Fruit fly (Drosophila melanogaster) whole organism, wandering third instar larva: ENCODE results near the gene Gr77a.

Experiments used
- Abd-B ChIP-seq: fragments of >200 bp; optimal IDR thresholded peaks from 2 replicates; lab custom pipeline; 2017; ENCODE audit warnings: missing biosample characterization, missing genetic modification characterization
- CG32264 ChIP-seq: fragments of 200-800 bp; sonication (Bioruptor generic); optimal IDR thresholded peaks from 2 replicates; lab custom pipeline; 2016; ENCODE audit warnings: missing biosample characterization, missing genetic modification characterization
- CG9705 ChIP-seq: fragments of 200-800 bp; sonication (Bioruptor generic); optimal IDR thresholded peaks from 2 replicates; lab custom pipeline; 2018; ENCODE audit warnings: missing biosample characterization, mild to moderate bottlenecking, missing genetic modification characterization
- CrebA ChIP-seq: fragments of 200-800 bp; sonication (Bioruptor generic); optimal IDR thresholded peaks from 2 replicates; lab custom pipeline; 2016; ENCODE audit warnings: missing biosample characterization, mild to moderate bottlenecking, missing genetic modification characterization, borderline replicate concordance
- Dif ChIP-seq: fragments of 200-275, 200-300 bp; sonication (Bioruptor generic); optimal IDR thresholded peaks from 2 replicates; lab custom pipeline; 2018; ENCODE audit warnings: missing biosample characterization, missing genetic modification characterization; ENCODE audit not compliant: partially characterized antibody
- GATAd ChIP-seq: sonication (Bioruptor generic); optimal IDR thresholded peaks from 2 replicates; lab custom pipeline; 2016; ENCODE audit warnings: missing biosample characterization, missing genetic modification characterization
- HLH106 ChIP-seq: fragments of 200-800 bp; optimal IDR thresholded peaks from 3 replicates; lab custom pipeline; 2019; ENCODE audit warnings: missing biosample characterization, mild to moderate bottlenecking, missing genetic modification characterization, moderate library complexity
- Hnf4 ChIP-seq: fragments of 200-800 bp; sonication (Bioruptor generic); optimal IDR thresholded peaks from 2 replicates; lab custom pipeline; 2016; ENCODE audit warnings: missing biosample characterization, mild to moderate bottlenecking, missing genetic modification characterization
- Hr83 ChIP-seq: fragments of 200-300 bp; sonication (Bioruptor generic); optimal IDR thresholded peaks from 2 replicates; lab custom pipeline; 2016; ENCODE audit warnings: missing biosample characterization, mild to moderate bottlenecking, missing genetic modification characterization, moderate library complexity; ENCODE audit not compliant: poor library complexity, severe bottlenecking
- Jra ChIP-seq: sonication (Bioruptor generic); optimal IDR thresholded peaks from 2 replicates; lab custom pipeline; 2016; ENCODE audit warnings: missing biosample characterization, missing genetic modification characterization
- Mio ChIP-seq: sonication (Bioruptor generic); optimal IDR thresholded peaks from 2 replicates; lab custom pipeline; 2016; ENCODE audit warnings: missing biosample characterization, missing genetic modification characterization
- N ChIP-seq: fragments of >200 bp; optimal IDR thresholded peaks from 2 replicates; lab custom pipeline; 2018; ENCODE audit warnings: missing biosample characterization, missing external identifiers, missing genetic modification characterization
- OdsH ChIP-seq: fragments of 200-800 bp; sonication (Bioruptor generic); optimal IDR thresholded peaks from 2 replicates; lab custom pipeline; 2016; ENCODE audit warnings: missing biosample characterization, mild to moderate bottlenecking, missing genetic modification characterization
- Sp1 ChIP-seq: fragments of 200-800 bp; sonication (Bioruptor generic); optimal IDR thresholded peaks from 3 replicates; lab custom pipeline; 2019; ENCODE audit warnings: missing biosample characterization, mild to moderate bottlenecking, missing genetic modification characterization, moderate library complexity
- Vsx2 ChIP-seq: fragments of 200-300, 225-300 bp; sonication (Bioruptor generic); optimal IDR thresholded peaks from 2 replicates; lab custom pipeline; 2018; ENCODE audit warnings: missing biosample characterization, missing genetic modification characterization; ENCODE audit not compliant: partially characterized antibody
- br ChIP-seq: fragments of 200-800 bp; sonication (Bioruptor generic); optimal IDR thresholded peaks from 2 replicates; lab custom pipeline; 2016; ENCODE audit warnings: missing biosample characterization, missing genetic modification characterization
- dl ChIP-seq, 2 experiments: fragments of 175-275, 200-275 bp in 1 of 2; fragments of 200-275 bp in 1 of 2; sonication (Bioruptor generic); optimal IDR thresholded peaks; lab custom pipeline; 2018; ENCODE audit warnings: mild to moderate bottlenecking in 2 of 2, missing biosample characterization in 2 of 2, missing genetic modification characterization in 2 of 2, moderate library complexity in 2 of 2; ENCODE audit not compliant: partially characterized antibody in 2 of 2, insufficient read depth in 1 of 2
- dsf ChIP-seq: sonication (Bioruptor generic); optimal IDR thresholded peaks from 2 replicates; lab custom pipeline; 2016; ENCODE audit warnings: missing biosample characterization, missing genetic modification characterization, borderline replicate concordance
- ey ChIP-seq: fragments of 200-800 bp; sonication (Bioruptor generic); optimal IDR thresholded peaks from 2 replicates; lab custom pipeline; 2016; ENCODE audit warnings: missing biosample characterization, missing genetic modification characterization
- foxo ChIP-seq, 2 experiments: fragments of 200-800 bp; sonication (Bioruptor generic); optimal IDR thresholded peaks; 2 replicates in 1 of 2; 3 replicates in 1 of 2; lab custom pipeline; 2016 to 2017; ENCODE audit warnings: missing biosample characterization in 2 of 2, missing genetic modification characterization in 2 of 2
- h ChIP-seq: fragments of 200-800 bp; sonication (Bioruptor generic); optimal IDR thresholded peaks from 3 replicates; lab custom pipeline; 2016; ENCODE audit warnings: missing biosample characterization, mild to moderate bottlenecking, missing genetic modification characterization
- jim ChIP-seq: fragments of 175-275, 200-325 bp; sonication (Bioruptor generic); optimal IDR thresholded peaks from 2 replicates; lab custom pipeline; 2016; ENCODE audit warnings: missing biosample characterization, mild to moderate bottlenecking, missing genetic modification characterization
- lola ChIP-seq: fragments of >200 bp; optimal IDR thresholded peaks from 2 replicates; lab custom pipeline; 2017; ENCODE audit warnings: missing biosample characterization, missing genetic modification characterization
- pan ChIP-seq: fragments of >200 bp; optimal IDR thresholded peaks from 2 replicates; lab custom pipeline; 2017
- sage ChIP-seq: fragments of 200-800 bp; sonication (Bioruptor generic); optimal IDR thresholded peaks from 2 replicates; lab custom pipeline; 2016; ENCODE audit warnings: missing biosample characterization, mild to moderate bottlenecking, missing genetic modification characterization
- tai ChIP-seq: sonication (Bioruptor generic); optimal IDR thresholded peaks from 2 replicates; lab custom pipeline; 2016; ENCODE audit warnings: missing biosample characterization, missing genetic modification characterization
- woc ChIP-seq: sonication (Bioruptor generic); optimal IDR thresholded peaks from 2 replicates; lab custom pipeline; 2016; ENCODE audit warnings: missing biosample characterization, mild to moderate bottlenecking, missing genetic modification characterization

Gene Gr77a

DNA sequence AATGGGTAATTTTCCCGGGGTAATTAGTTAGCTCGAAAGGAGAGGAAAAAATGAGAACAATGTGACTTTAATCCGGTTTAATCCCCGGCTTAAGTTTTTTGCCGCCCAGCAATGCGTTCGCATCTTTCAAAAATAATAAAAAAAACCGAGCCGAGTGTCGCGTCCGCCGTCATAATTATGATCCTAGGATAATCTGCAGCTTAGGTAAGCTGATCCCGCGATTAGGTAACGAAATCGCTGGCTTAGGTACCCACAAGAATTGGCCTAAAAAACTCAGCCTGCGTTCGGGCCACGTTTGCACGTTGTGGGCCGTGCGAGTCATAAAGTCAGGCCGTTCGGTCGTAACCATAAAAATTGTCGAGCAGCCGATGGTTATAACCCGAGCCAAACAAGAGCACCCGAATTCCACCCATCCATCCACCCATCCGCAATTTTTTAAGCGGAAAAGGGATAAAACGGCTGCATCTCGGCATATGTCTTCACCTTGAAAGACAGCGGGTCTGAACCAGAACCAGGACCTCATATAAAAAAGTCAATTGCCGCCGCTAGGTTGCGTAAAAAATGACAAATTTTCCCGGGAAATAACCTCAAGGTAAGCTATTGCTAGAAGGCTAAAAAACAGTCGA lies 42.0 kb downstream of the Gr77a start:
- TF ChIP-seq ey (GFP tag; lab: Kevin White, UChicago) = no peak
- no peak for TF ChIP-seq woc (GFP tag; lab: Kevin White, UChicago)
- no peak for TF ChIP-seq h (GFP tag; lab: Kevin White, UChicago)
- TF ChIP-seq dsf = no peak
- TF ChIP-seq br (GFP tag; lab: Kevin White, UChicago) = no peak
- no peak for TF ChIP-seq CG32264
- TF ChIP-seq, all 38 proteins: peak for 0

dm6 chr3L:20696494-20696893 lies 42.7 kb downstream of the Gr77a start:
- TF ChIP-seq foxo (GFP tag; optimal IDR thresholded peaks at IDR 0.05; lab: Kevin White, UChicago) (no peak), sage (GFP tag; lab: Kevin White, UChicago) (no peak), pan (lab: Kevin White, UChicago) (no peak), Jra (GFP tag; lab: Kevin White, UChicago) (no peak)

DNA sequence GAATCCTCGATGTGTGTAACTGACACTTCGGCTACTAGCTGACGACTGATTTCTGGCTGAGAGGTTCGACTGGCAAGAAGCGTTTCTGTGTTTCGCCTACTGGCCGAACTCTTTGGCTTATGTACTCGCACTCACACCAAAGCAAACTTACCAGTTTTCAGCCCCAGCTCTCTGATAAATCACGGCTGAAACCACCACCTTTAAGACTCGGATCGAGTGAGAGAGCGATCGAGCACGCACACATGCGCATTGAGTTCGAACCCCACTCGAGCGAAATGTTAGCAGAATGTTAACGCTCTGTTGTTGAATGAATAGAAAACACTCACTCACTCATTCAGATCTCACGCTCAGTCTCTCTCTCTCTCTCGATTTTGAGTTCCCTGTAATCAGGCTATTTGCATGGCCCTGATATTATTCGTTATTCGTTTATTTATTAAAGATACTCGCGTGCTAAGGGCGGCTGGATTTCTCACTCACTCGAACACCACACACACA lies 43.9 kb downstream of the Gr77a start, which contains the start of gene kni:
kni (minus strand) TSS at position 51 of the 495 bp plus-strand sequence.
- TF ChIP-seq Vsx2 (GFP tag; lab: Kevin White, UChicago) = peak; percentile 23
- TF ChIP-seq CrebA (GFP tag; lab: Kevin White, UChicago) = peak; percentile 17
- TF ChIP-seq Dif (GFP tag; lab: Kevin White, UChicago) = peak; percentile 26
- no peak for TF ChIP-seq lola (GFP tag; lab: Kevin White, UChicago)
- TF ChIP-seq OdsH (GFP tag; lab: Kevin White, UChicago) = no peak
- no peak for TF ChIP-seq N (GFP tag; lab: Kevin White, UChicago)
- TF ChIP-seq dl (GFP tag; optimal IDR thresholded peaks at IDR 0.05; lab: Kevin White, UChicago; ENCODE audit: insufficient read depth in 1 of 2, partially characterized antibody in 2 of 2) = no peak

DNA sequence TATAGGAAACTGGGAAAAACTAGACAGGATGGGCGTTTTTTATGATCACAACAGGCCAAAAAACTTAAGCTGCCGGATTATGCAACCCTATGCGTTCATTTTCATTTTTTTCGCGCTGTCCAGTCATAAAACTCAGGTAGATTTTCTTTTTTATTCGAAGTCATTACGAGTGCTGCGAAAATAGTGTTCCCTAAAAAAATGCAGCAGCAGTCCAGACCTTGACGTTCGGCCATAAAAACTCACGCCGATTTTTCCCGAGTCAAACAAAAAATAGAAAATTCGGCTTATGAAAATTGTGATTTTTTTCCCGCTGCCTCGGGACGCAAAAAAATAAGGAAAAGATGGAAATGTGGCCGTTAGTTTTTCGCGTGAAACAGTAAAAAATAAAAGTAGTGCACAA lies 44.6 kb downstream of the Gr77a start:
- TF ChIP-seq lola (GFP tag; lab: Kevin White, UChicago) (no peak), Mio (GFP tag; lab: Kevin White, UChicago) (no peak), Abd-B (GFP tag; lab: Kevin White, UChicago) (no peak), Vsx2 (GFP tag; lab: Kevin White, UChicago) (no peak), ey (GFP tag; lab: Kevin White, UChicago) (no peak), Sp1 (no peak), pan (lab: Kevin White, UChicago) (no peak), CG9705 (GFP tag; lab: Kevin White, UChicago) (no peak), HLH106 (tag; lab: Kevin White, UChicago) (no peak), GATAd (GFP tag; lab: Kevin White, UChicago) (no peak), tai (GFP tag; lab: Kevin White, UChicago) (no peak)

dm6 chr3L:20692516-20692915 lies 46.7 kb downstream of the Gr77a start:
- TF ChIP-seq dsf = no peak
- TF ChIP-seq OdsH (GFP tag; lab: Kevin White, UChicago) = no peak
- TF ChIP-seq Jra (GFP tag; lab: Kevin White, UChicago) = no peak
- TF ChIP-seq jim (GFP tag; lab: Kevin White, UChicago) = no peak
- no peak for TF ChIP-seq Hr83

- no peak for TF ChIP-seq foxo (GFP tag; optimal IDR thresholded peaks at IDR 0.05; lab: Kevin White, UChicago)
- TF ChIP-seq Hnf4 (GFP tag; lab: Kevin White, UChicago) = no peak
- TF ChIP-seq, all 38 proteins: peak for 0
Measured at dm6 chr3L:20690857-20691645, 48.2 kb downstream of the Gr77a start.
